Worm (Caenorhabditis elegans) whole organism, young adult: ENCODE results near the gene ZC53.2.

Experiments used
- B0336.3 ChIP-seq: fragments of 200-800 bp; sonication (Bioruptor generic); IDR thresholded peaks from 2 replicates; pipeline ENCODE4 v1.3.6; 2022; ENCODE audit warnings: missing genetic modification characterization, missing compliant biosample characterization
- T26A5.8 ChIP-seq: sonication (generic microtip); optimal IDR thresholded peaks from 2 replicates; lab custom pipeline; 2016; ENCODE audit warnings: missing genetic modification characterization, missing compliant biosample characterization
- Y56A3A.18 ChIP-seq: fragments of 200-800 bp; sonication (Bioruptor generic); IDR thresholded peaks from 2 replicates; pipeline ENCODE4 v1.3.6; 2022; ENCODE audit warnings: missing genetic modification reagents, missing genetic modification characterization, missing compliant biosample characterization
- Y95B8A.8 ChIP-seq: fragments of 200-800 bp; sonication (Bioruptor generic); IDR thresholded peaks from 2 replicates; pipeline ENCODE4 v1.3.6; 2022; ENCODE audit warnings: missing genetic modification reagents, missing genetic modification characterization, missing compliant biosample characterization
- ZK185.1 ChIP-seq: sonication (generic microtip); optimal IDR thresholded peaks from 2 replicates; lab custom pipeline; 2016; ENCODE audit warnings: mild to moderate bottlenecking, missing genetic modification characterization, missing compliant biosample characterization; ENCODE audit not compliant: poor library complexity, severe bottlenecking
- akir-1 ChIP-seq: fragments of 200-800 bp; sonication (Bioruptor generic); optimal IDR thresholded peaks from 2 replicates; lab custom pipeline; 2018; ENCODE audit warnings: mild to moderate bottlenecking, missing genetic modification characterization, moderate library complexity, missing compliant biosample characterization
- ama-1 ChIP-seq, 3 experiments: fragments of 150-350 bp in 1 of 3; sonication (generic microtip) in 2 of 3; optimal IDR thresholded peaks; 2 replicates each; lab custom pipeline; 2014 to 2018; ENCODE audit warnings: missing biosample characterization in 2 of 3, missing genetic modification characterization in 2 of 3, missing genetic modification reagents in 2 of 3
- aptf-3 ChIP-seq: fragments of 200-800 bp; sonication (Bioruptor generic); IDR thresholded peaks from 2 replicates; pipeline ENCODE4 v1.3.6; 2022; ENCODE audit warnings: missing genetic modification characterization, missing compliant biosample characterization
- attf-3 ChIP-seq: fragments of 200-800 bp; sonication (Bioruptor generic); conservative IDR thresholded peaks from 2 replicates; pipeline ENCODE4 v1.3.6; 2022; ENCODE audit warnings: missing genetic modification reagents, missing genetic modification characterization, missing compliant biosample characterization
- attf-5 ChIP-seq: fragments of 200-800 bp; sonication (Bioruptor generic); optimal IDR thresholded peaks from 2 replicates; lab custom pipeline; 2018; ENCODE audit warnings: mild to moderate bottlenecking, missing genetic modification characterization, missing compliant biosample characterization
- ceh-100 ChIP-seq: fragments of 200-800 bp; sonication (Bioruptor generic); IDR thresholded peaks from 2 replicates; pipeline ENCODE4 v1.3.6; 2022; ENCODE audit warnings: missing genetic modification reagents, missing genetic modification characterization, missing compliant biosample characterization
- ceh-40 ChIP-seq: fragments of 200-800 bp; sonication (Bioruptor generic); IDR thresholded peaks from 2 replicates; pipeline ENCODE4 v1.3.6; 2022; ENCODE audit warnings: missing genetic modification characterization, missing compliant biosample characterization
- ceh-79 ChIP-seq: sonication (generic microtip); optimal IDR thresholded peaks from 2 replicates; lab custom pipeline; 2017; ENCODE audit warnings: mild to moderate bottlenecking, missing genetic modification characterization, missing compliant biosample characterization
- ceh-91 ChIP-seq: fragments of 200-800 bp; sonication (Bioruptor generic); IDR thresholded peaks from 2 replicates; pipeline ENCODE4 v1.3.6; 2022; ENCODE audit warnings: missing genetic modification reagents, missing genetic modification characterization, missing compliant biosample characterization
- dox-1 ChIP-seq: fragments of 200-800 bp; sonication (Bioruptor generic); IDR thresholded peaks from 2 replicates; pipeline ENCODE4 v1.3.6; 2022; ENCODE audit warnings: missing genetic modification reagents, missing genetic modification characterization, missing compliant biosample characterization
- dpff-1 ChIP-seq: sonication (generic microtip); optimal IDR thresholded peaks from 2 replicates; lab custom pipeline; 2017; ENCODE audit warnings: mild to moderate bottlenecking, missing genetic modification characterization, missing compliant biosample characterization
- egl-44 ChIP-seq: fragments of 200-800 bp; sonication (Bioruptor generic); IDR thresholded peaks from 2 replicates; pipeline ENCODE4 v1.3.6; 2022; ENCODE audit warnings: missing genetic modification reagents, missing genetic modification characterization, missing compliant biosample characterization
- egrh-3 ChIP-seq: fragments of 200-800 bp; sonication (Bioruptor generic); IDR thresholded peaks from 2 replicates; pipeline ENCODE4 v1.3.6; 2022; ENCODE audit warnings: missing genetic modification reagents, missing genetic modification characterization, missing compliant biosample characterization
- gei-17 ChIP-seq: fragments of 200-800 bp; sonication (Bioruptor generic); optimal IDR thresholded peaks from 2 replicates; lab custom pipeline; 2018; ENCODE audit warnings: mild to moderate bottlenecking, missing genetic modification characterization, missing compliant biosample characterization
- him-1 ChIP-seq: sonication (generic microtip); optimal IDR thresholded peaks from 2 replicates; lab custom pipeline; 2016; ENCODE audit warnings: missing genotype, missing genetic modification reagents, missing genetic modification characterization, missing compliant biosample characterization
- hmg-1.2 ChIP-seq: fragments of 200-800 bp; sonication (Bioruptor generic); IDR thresholded peaks from 2 replicates; pipeline ENCODE4 v1.3.6; 2022; ENCODE audit warnings: missing genetic modification reagents, missing genetic modification characterization, missing compliant biosample characterization
- hrde-1 ChIP-seq: sonication (generic microtip); optimal IDR thresholded peaks from 2 replicates; lab custom pipeline; 2016; ENCODE audit warnings: missing genetic modification characterization, mild to moderate bottlenecking, missing compliant biosample characterization, moderate library complexity, missing genotype, missing genetic modification reagents, borderline replicate concordance
- lag-1 ChIP-seq: fragments of 200-800 bp; sonication (Bioruptor generic); IDR thresholded peaks from 2 replicates; pipeline ENCODE4 v1.3.6; 2022; ENCODE audit warnings: missing genetic modification reagents, missing genetic modification characterization, missing compliant biosample characterization
- let-607 ChIP-seq, 2 experiments: fragments of 200-800 bp in 1 of 2; sonication (Bioruptor generic) in 1 of 2; sonication (generic microtip) in 1 of 2; optimal IDR thresholded peaks; 2 replicates each; lab custom pipeline; 2016 to 2018; ENCODE audit warnings: mild to moderate bottlenecking in 2 of 2, missing compliant biosample characterization in 2 of 2, missing genetic modification characterization in 2 of 2, moderate library complexity in 2 of 2, missing genotype in 1 of 2
- lin-26 ChIP-seq: fragments of 200-800 bp; sonication (Bioruptor generic); IDR thresholded peaks from 2 replicates; pipeline ENCODE4 v1.3.6; 2022; ENCODE audit warnings: missing genetic modification reagents, missing genetic modification characterization, missing compliant biosample characterization
- lin-35 ChIP-seq, 3 experiments: fragments of 150-350 bp in 2 of 3; sonication (generic microtip) in 1 of 3; optimal IDR thresholded peaks; 2 replicates each; lab custom pipeline; 2014 to 2018; ENCODE audit warnings: missing biosample characterization in 3 of 3, missing genetic modification characterization in 3 of 3, missing genetic modification reagents in 3 of 3
- lsl-1 ChIP-seq: fragments of 200-800 bp; sonication (Bioruptor generic); optimal IDR thresholded peaks from 2 replicates; lab custom pipeline; 2018; ENCODE audit warnings: mild to moderate bottlenecking, missing genetic modification characterization, moderate library complexity, missing compliant biosample characterization
- mxl-1 ChIP-seq: sonication (generic microtip); optimal IDR thresholded peaks from 2 replicates; lab custom pipeline; 2016; ENCODE audit warnings: missing genetic modification characterization, missing compliant biosample characterization
- nhr-80 ChIP-seq: sonication (generic microtip); optimal IDR thresholded peaks from 2 replicates; lab custom pipeline; 2016; ENCODE audit warnings: missing genetic modification characterization, missing compliant biosample characterization
- pbrm-1 ChIP-seq: fragments of 200-800 bp; sonication (Bioruptor generic); IDR thresholded peaks from 2 replicates; pipeline ENCODE4 v1.3.6; 2022; ENCODE audit warnings: missing genetic modification reagents, missing genetic modification characterization, missing compliant biosample characterization
- rec-8 ChIP-seq, 2 experiments: sonication (generic microtip); optimal IDR thresholded peaks; 2 replicates each; lab custom pipeline; 2016; ENCODE audit warnings: mild to moderate bottlenecking in 2 of 2, missing genetic modification characterization in 2 of 2, missing genetic modification reagents in 2 of 2, missing genotype in 2 of 2, missing biosample characterization in 1 of 2, missing compliant biosample characterization in 1 of 2, moderate library complexity in 1 of 2
- tlf-1 ChIP-seq: fragments of 200-800 bp; sonication (Bioruptor generic); optimal IDR thresholded peaks from 2 replicates; lab custom pipeline; 2018; ENCODE audit warnings: mild to moderate bottlenecking, missing genetic modification characterization, missing compliant biosample characterization
- unc-130 ChIP-seq: sonication (generic microtip); optimal IDR thresholded peaks from 2 replicates; lab custom pipeline; 2016; ENCODE audit warnings: missing genetic modification reagents, missing genetic modification characterization, missing compliant biosample characterization
- unc-62 ChIP-seq: fragments of 150-350 bp; optimal IDR thresholded peaks from 2 replicates; lab custom pipeline; 2014; ENCODE audit warnings: missing biosample characterization, missing genetic modification reagents, missing genetic modification characterization
- zfh-2 ChIP-seq: fragments of 200-800 bp; sonication (Bioruptor generic); conservative IDR thresholded peaks from 2 replicates; pipeline ENCODE4 v1.3.6; 2022; ENCODE audit warnings: missing genetic modification reagents, missing genetic modification characterization, missing compliant biosample characterization
- ztf-3 ChIP-seq: fragments of 200-800 bp; sonication (Bioruptor generic); optimal IDR thresholded peaks from 2 replicates; lab custom pipeline; 2018; ENCODE audit warnings: mild to moderate bottlenecking, missing genetic modification characterization, missing compliant biosample characterization

Gene ZC53.2

DNA sequence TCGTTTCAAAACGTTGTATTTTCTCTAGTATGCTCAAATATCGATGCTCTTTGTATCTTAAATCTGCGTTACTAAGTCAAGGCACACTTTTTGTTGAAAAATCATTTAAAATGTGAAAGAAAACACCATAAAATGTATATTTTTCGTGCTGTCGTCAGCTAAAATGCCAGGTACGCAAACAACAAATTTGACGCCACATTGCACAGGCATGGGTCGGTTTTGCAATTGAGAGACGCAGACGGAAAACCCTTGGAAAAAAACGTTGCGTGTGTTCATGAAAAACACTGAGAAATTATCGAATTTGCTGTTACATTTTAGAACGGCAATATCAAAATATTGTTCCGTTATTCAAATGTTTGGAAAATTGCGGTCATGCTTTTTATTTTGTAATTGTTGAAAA is 40.8 kb upstream of the ZC53.2 start:
- peak in 1 of 3 experiments; percentile 35 for TF ChIP-seq lin-35 (GFP tag; optimal IDR thresholded peaks at IDR 0.05; lab: Kevin White, UChicago)
- TF ChIP-seq attf-5 (GFP tag; lab: Kevin White, UChicago): peak; percentile 5
- TF ChIP-seq ZK185.1 (tag; lab: Kevin White, UChicago): peak; percentile 56
- TF ChIP-seq hmg-1.2: peak; percentile 75; the same call in 1 of the 2 replicates
- TF ChIP-seq unc-130 (GFP tag; lab: Kevin White, UChicago): no peak

DNA sequence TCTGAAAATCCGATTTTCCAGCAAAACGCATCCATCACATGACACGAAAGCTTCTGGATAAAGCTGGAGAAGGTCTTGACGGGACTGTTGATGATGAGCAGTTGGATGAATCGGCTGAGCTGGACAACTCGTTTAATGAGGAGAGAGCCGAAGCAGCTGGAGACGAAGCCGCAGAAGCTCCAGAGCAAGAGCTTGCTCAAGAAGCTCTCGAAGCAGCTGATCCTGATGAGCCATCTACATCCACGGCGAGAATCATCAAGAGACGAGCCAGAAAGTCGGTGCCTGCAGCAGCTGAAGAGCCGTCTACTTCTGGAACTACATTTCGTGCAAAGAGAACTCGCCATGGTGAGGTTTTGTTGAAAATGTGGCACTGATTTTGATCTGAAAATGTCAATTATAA is 40.4 kb upstream of the ZC53.2 start:
- TF ChIP-seq egrh-3 (GFP tag; lab: Robert Waterston, UW) (peak; percentile 12; the same call in 1 of the 2 replicates), hrde-1 (tag; lab: Kevin White, UChicago) (no peak), zfh-2 (GFP tag; lab: Robert Waterston, UW) (peak; percentile 74), akir-1 (no peak), lin-26 (no peak), ama-1 (optimal IDR thresholded peaks at IDR 0.05; lab: Kevin White, UChicago) (no peak), ama-1 (GFP tag; optimal IDR thresholded peaks at IDR 0.05; lab: Kevin White, UChicago) (no peak)

DNA sequence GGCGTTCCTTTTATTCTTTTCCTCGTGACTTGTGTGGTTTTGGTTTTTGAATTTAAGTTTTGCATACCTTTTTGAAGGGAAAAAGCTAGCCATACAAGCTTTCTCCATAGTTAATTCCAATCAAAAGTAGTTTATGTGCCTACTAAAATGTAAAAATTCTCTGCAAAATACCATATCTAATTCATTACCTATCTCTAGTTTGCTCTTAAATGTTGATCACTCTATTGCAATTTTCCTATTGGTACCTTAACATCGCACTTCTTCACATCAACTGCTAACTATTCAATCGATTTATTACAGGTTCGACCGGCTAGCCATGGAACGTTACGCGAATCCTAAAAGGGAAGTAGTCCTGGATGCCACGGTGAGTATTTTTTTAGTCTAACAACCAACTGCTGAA is 38.2 kb upstream of the ZC53.2 start, which contains the start of gene F52D2.7:
Gene F52D2.7 (plus strand): TSS at position 301 of the 400 bp plus-strand sequence.
- TF ChIP-seq unc-130 (GFP tag; lab: Kevin White, UChicago) (no peak), unc-62 (GFP tag; lab: Kevin White, UChicago) (no peak), T26A5.8 (tag; lab: Kevin White, UChicago) (no peak), ceh-91 (GFP tag; lab: Robert Waterston, UW) (no peak), ama-1 (optimal IDR thresholded peaks at IDR 0.05; lab: Kevin White, UChicago) (no peak), ama-1 (GFP tag; optimal IDR thresholded peaks at IDR 0.05; lab: Kevin White, UChicago) (no peak), Y95B8A.8 (GFP tag; lab: Robert Waterston, UW) (no peak), tlf-1 (GFP tag; lab: Kevin White, UChicago) (no peak), dpff-1 (no peak), egl-44 (no peak), B0336.3 (GFP tag; lab: Robert Waterston, UW) (no peak), aptf-3 (GFP tag; lab: Robert Waterston, UW) (no peak), mxl-1 (tag; lab: Kevin White, UChicago) (no peak), lag-1 (GFP tag; lab: Robert Waterston, UW) (no peak), rec-8 (tag; optimal IDR thresholded peaks at IDR 0.05; lab: Kevin White, UChicago) (no peak), let-607 (tag; optimal IDR thresholded peaks at IDR 0.05; lab: Kevin White, UChicago) (no peak), gei-17 (GFP tag; lab: Kevin White, UChicago) (no peak), pbrm-1 (GFP tag; lab: Robert Waterston, UW) (no peak)

DNA sequence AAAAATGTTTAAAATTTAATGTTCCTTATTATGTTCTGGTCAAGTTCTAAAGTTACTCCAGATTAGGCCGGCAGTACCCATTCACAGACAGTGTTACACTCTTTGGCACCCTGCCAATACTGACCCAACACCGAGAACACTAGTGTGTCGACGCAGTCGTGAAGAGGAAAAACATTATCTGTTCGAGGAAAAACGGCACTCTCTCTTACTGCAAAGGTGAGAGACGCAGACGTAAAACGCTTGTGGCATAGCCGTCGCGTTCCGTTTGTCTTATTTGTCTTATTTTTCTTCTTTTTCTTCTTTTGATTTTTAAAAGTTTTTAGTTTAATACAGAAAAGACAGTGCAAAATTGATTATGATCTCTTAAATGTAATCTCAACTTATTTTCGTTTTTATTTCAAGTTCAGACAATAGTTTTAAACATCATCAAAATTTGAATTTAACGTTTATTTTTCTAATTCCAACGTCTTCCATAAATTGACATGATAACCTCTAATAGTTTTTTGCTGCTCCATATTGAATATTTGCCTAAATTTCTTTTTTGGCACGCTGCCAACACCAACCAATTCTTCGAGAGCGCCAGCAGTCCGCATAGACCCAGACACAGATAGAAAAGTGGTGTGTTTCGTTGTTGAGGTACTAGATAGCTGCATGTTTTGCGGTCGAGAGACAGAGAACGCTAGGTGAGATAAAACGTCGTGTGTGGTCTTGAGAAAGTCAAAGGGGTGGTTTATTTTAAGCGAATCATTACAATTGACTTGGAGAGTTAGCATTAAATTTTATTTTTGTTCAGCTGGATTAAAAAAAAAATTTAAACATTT is 37.1 kb upstream of the ZC53.2 start:
- TF ChIP-seq nhr-80 (tag; lab: Kevin White, UChicago) (peak; percentile 9), hmg-1.2 (peak; percentile 75; the same call in 1 of the 2 replicates), ama-1 (optimal IDR thresholded peaks at IDR 0.05; lab: Kevin White, UChicago) (no peak), ama-1 (GFP tag; optimal IDR thresholded peaks at IDR 0.05; lab: Kevin White, UChicago) (no peak)

DNA sequence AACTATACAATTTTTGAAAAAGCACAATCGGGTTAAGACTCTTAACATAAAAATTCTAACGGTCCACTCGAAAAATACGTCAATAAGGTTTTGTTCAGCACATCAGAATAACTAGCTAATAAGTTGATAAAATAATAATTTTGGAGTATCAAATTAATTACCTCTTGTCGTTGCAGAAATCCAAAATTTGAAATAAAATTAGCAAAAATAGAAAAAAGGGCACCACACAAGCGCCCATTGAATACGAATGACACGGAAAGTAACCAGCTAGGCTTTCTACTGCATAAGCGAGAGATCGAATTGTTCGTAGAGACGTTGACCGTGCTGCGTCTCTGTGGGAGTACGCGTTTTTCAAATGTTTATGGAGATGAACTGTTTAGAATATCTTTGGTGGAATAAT is 35.0 kb upstream of the ZC53.2 start:
- TF ChIP-seq ceh-79 (tag; lab: Kevin White, UChicago) (no peak), dox-1 (GFP tag; lab: Robert Waterston, UW) (no peak), lsl-1 (GFP tag; lab: Kevin White, UChicago) (no peak), ceh-40 (GFP tag; lab: Robert Waterston, UW) (no peak), gei-17 (GFP tag; lab: Kevin White, UChicago) (no peak), Y56A3A.18 (no peak), ztf-3 (GFP tag; lab: Kevin White, UChicago) (no peak), hrde-1 (tag; lab: Kevin White, UChicago) (no peak), attf-3 (GFP tag; lab: Robert Waterston, UW) (no peak), ceh-100 (no peak), him-1 (no peak), pbrm-1 (GFP tag; lab: Robert Waterston, UW) (no peak)
